Fruit fly (Drosophila melanogaster): ENCODE measurements around the gene Idh3g.

Gene Idh3g

dm6 chr3R:25686698-25687420, 6.2 kb downstream of the Idh3g start, which contains the start of gene CLS:
TSS of gene CLS (minus strand) at chr3R:25687370.
- TF ChIP-seq CG4496 (GFP tag; IDR thresholded peaks at IDR 0.05): no peak
- no peak for TF ChIP-seq D1 (tag; optimal IDR thresholded peaks at IDR 0.05)
- no peak for TF ChIP-seq CG8301 (tag; optimal IDR thresholded peaks at IDR 0.05)
- no peak for TF ChIP-seq CG17806 (tag; optimal IDR thresholded peaks at IDR 0.05)
- TF ChIP-seq Snoo (tag; optimal IDR thresholded peaks at IDR 0.05): no peak
- TF ChIP-seq EcR (GFP tag; optimal IDR thresholded peaks at IDR 0.05): no peak
- no peak for TF ChIP-seq CG32121 (GFP tag; IDR thresholded peaks at IDR 0.05)
- TF ChIP-seq CG8159 (tag; optimal IDR thresholded peaks at IDR 0.05): no peak
- TF ChIP-seq Ets98B (GFP tag; IDR thresholded peaks at IDR 0.05): no peak
- TF ChIP-seq CG15710 (tag; optimal IDR thresholded peaks at IDR 0.05): no peak
- TF ChIP-seq Pif1B (GFP tag; optimal IDR thresholded peaks at IDR 0.05): no peak
- TF ChIP-seq CG34367 (tag; optimal IDR thresholded peaks at IDR 0.05): no peak
- TF ChIP-seq Pif1A (GFP tag; optimal IDR thresholded peaks at IDR 0.05): no peak
- TF ChIP-seq CG9948 (tag; optimal IDR thresholded peaks at IDR 0.05): no peak
- no peak for TF ChIP-seq CG14655 (GFP tag; optimal IDR thresholded peaks at IDR 0.05)

DNA sequence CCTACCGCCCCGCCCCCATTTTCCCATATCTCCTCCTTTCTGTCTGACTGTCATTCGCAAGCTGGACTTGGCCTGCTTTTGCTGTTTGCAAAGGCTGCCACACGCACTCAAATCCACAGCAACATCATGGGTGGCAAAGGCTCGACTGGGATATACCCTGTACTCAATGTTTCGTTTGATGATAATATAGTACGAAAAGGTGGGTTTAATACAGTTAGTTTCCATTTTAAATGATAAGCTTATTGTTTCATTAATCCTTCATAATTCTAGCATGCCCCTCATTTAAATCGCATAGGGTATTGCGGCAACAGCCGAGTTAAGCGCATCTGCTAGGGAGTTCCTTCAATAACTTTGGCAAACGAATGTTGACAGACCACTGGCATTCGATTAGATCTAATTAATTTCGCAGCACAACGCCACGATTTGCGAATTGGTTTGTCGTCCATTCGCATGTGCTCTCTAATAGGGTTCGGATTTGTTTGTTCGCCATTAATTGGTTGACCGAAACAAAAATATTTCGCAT, 13.6 kb downstream of the Idh3g start:
- TF ChIP-seq CG34367 (tag; optimal IDR thresholded peaks at IDR 0.05) (no peak), Ets98B (GFP tag; IDR thresholded peaks at IDR 0.05) (no peak)

- TF ChIP-seq CG4496 (GFP tag; IDR thresholded peaks at IDR 0.05): peak; percentile 17; the same call in 1 of the 3 replicates
- no peak for TF ChIP-seq CG12605 (GFP tag; IDR thresholded peaks at IDR 0.05)
- no peak for TF ChIP-seq CG8159 (tag; optimal IDR thresholded peaks at IDR 0.05)
- TF ChIP-seq D1 (tag; optimal IDR thresholded peaks at IDR 0.05): no peak
- no peak for TF ChIP-seq CG13204 (GFP tag; optimal IDR thresholded peaks at IDR 0.05)
These were observed 39.5 kb downstream of the Idh3g start for dm6 chr3R:25720024-25720574.

DNA sequence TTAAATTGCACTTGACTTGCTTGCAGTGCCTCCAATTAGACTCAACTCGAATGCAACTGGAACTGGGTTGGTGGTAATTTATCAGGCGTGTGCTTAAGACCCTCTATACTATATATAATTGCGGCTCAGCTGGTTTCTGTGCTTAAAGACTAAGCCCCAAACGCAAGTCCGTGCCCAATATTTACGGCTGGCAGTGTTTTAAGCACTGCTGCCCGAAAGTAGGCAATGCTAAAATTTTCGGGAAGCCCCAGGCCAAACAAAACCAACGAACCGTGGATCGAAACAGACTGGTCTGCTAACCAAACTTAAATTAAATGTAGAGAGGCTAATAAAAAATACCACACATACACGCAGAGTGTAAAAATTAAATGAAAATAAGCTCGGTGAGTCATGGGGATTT, 40.4 kb downstream of the Idh3g start:
- TF ChIP-seq CG4496 (GFP tag; IDR thresholded peaks at IDR 0.05) (peak; percentile 50; the same call in 1 of the 3 replicates), Pif1B (GFP tag; optimal IDR thresholded peaks at IDR 0.05) (no peak)

dm6 chr3R:25723795-25724194, 43.1 kb downstream of the Idh3g start:
- TF ChIP-seq gl (tag; optimal IDR thresholded peaks at IDR 0.05): no peak
- TF ChIP-seq CG14655 (GFP tag; optimal IDR thresholded peaks at IDR 0.05): no peak
- TF ChIP-seq CG32121 (GFP tag; IDR thresholded peaks at IDR 0.05): no peak
- TF ChIP-seq CG8301 (tag; optimal IDR thresholded peaks at IDR 0.05): no peak
- TF ChIP-seq Ets98B (GFP tag; IDR thresholded peaks at IDR 0.05): no peak
- TF ChIP-seq CG34367 (tag; optimal IDR thresholded peaks at IDR 0.05): no peak
- no peak for TF ChIP-seq CG17806 (tag; optimal IDR thresholded peaks at IDR 0.05)
- no peak for TF ChIP-seq CG13204 (GFP tag; optimal IDR thresholded peaks at IDR 0.05)
- TF ChIP-seq Snoo (tag; optimal IDR thresholded peaks at IDR 0.05): no peak
- no peak for TF ChIP-seq CG8159 (tag; optimal IDR thresholded peaks at IDR 0.05)
- TF ChIP-seq CG9948 (tag; optimal IDR thresholded peaks at IDR 0.05): no peak
- TF ChIP-seq rn (GFP tag; IDR thresholded peaks at IDR 0.05): no peak
- TF ChIP-seq CG10348 (GFP tag; IDR thresholded peaks at IDR 0.05): no peak
- no peak for TF ChIP-seq Pif1B (GFP tag; optimal IDR thresholded peaks at IDR 0.05)
